Worm (Caenorhabditis elegans) whole organism, late embryonic: ENCODE results near the gene msp-152.
"Not testable (repeated sequence)": the region's sequence is repeated elsewhere in the genome, so short reads cannot be mapped to it uniquely, and the experiment has no call there.

Experiments used
- C08G9.2 ChIP-seq: sonication (generic microtip); optimal IDR thresholded peaks from 2 replicates; lab custom pipeline; 2016; ENCODE audit warnings: mild to moderate bottlenecking, missing genetic modification characterization, moderate library complexity, missing compliant biosample characterization
- F13H6.1 ChIP-seq: sonication (generic microtip); optimal IDR thresholded peaks from 2 replicates; lab custom pipeline; 2016; ENCODE audit warnings: missing genetic modification characterization, missing compliant biosample characterization
- K09A11.1 ChIP-seq: sonication (generic microtip); optimal IDR thresholded peaks from 2 replicates; lab custom pipeline; 2017; ENCODE audit warnings: antibody characterized with exemption, mild to moderate bottlenecking, missing genetic modification characterization, missing compliant biosample characterization; ENCODE audit not compliant: insufficient read depth
- ahr-1 ChIP-seq: sonication (generic microtip); optimal IDR thresholded peaks from 2 replicates; lab custom pipeline; 2016; ENCODE audit warnings: missing genetic modification characterization, missing compliant biosample characterization
- ama-1 ChIP-seq: fragments of 150-350 bp; optimal IDR thresholded peaks from 2 replicates; lab custom pipeline; 2014
- ceh-18 ChIP-seq: sonication (generic microtip); optimal IDR thresholded peaks from 2 replicates; lab custom pipeline; 2016; ENCODE audit warnings: missing genetic modification characterization, missing compliant biosample characterization
- ceh-2 ChIP-seq: sonication (generic microtip); optimal IDR thresholded peaks from 2 replicates; lab custom pipeline; 2016; ENCODE audit warnings: missing genotype, missing genetic modification characterization, missing compliant biosample characterization
- ceh-48 ChIP-seq: sonication (generic microtip); optimal IDR thresholded peaks from 2 replicates; lab custom pipeline; 2016; ENCODE audit warnings: missing genetic modification characterization, inconsistent platforms, missing compliant biosample characterization
- ceh-9 ChIP-seq: sonication (generic microtip); optimal IDR thresholded peaks from 2 replicates; lab custom pipeline; 2016; ENCODE audit warnings: mild to moderate bottlenecking, missing genetic modification characterization, inconsistent platforms, missing compliant biosample characterization
- che-1 ChIP-seq: sonication (generic microtip); optimal IDR thresholded peaks from 2 replicates; lab custom pipeline; 2016; ENCODE audit warnings: mild to moderate bottlenecking, missing genetic modification characterization, missing compliant biosample characterization
- elt-2 ChIP-seq: sonication (generic microtip); optimal IDR thresholded peaks from 2 replicates; lab custom pipeline; 2016; ENCODE audit warnings: missing genetic modification reagents, missing genetic modification characterization, missing compliant biosample characterization
- elt-4 ChIP-seq: sonication (generic microtip); optimal IDR thresholded peaks from 2 replicates; lab custom pipeline; 2016; ENCODE audit warnings: missing genetic modification characterization, missing compliant biosample characterization
- eyg-1 ChIP-seq: sonication (generic microtip); optimal IDR thresholded peaks from 2 replicates; lab custom pipeline; 2016; ENCODE audit warnings: missing genotype, missing genetic modification characterization, missing compliant biosample characterization
- fax-1 ChIP-seq: sonication (generic microtip); optimal IDR thresholded peaks from 2 replicates; lab custom pipeline; 2016; ENCODE audit warnings: missing genotype, missing genetic modification characterization, missing compliant biosample characterization
- hlh-15 ChIP-seq: sonication (generic microtip); optimal IDR thresholded peaks from 2 replicates; lab custom pipeline; 2016; ENCODE audit warnings: missing genetic modification characterization, missing compliant biosample characterization
- hlh-30 ChIP-seq: sonication (generic microtip); optimal IDR thresholded peaks from 2 replicates; lab custom pipeline; 2017; ENCODE audit warnings: antibody characterized with exemption, missing genetic modification characterization, missing compliant biosample characterization; ENCODE audit not compliant: insufficient read depth
- hlh-6 ChIP-seq: sonication (generic microtip); optimal IDR thresholded peaks from 2 replicates; lab custom pipeline; 2016; ENCODE audit warnings: missing genotype, missing genetic modification characterization, missing compliant biosample characterization
- hlh-8 ChIP-seq: sonication (generic microtip); optimal IDR thresholded peaks from 2 replicates; lab custom pipeline; 2016; ENCODE audit warnings: missing genotype, missing genetic modification characterization, missing compliant biosample characterization
- mec-3 ChIP-seq: sonication (generic microtip); optimal IDR thresholded peaks from 2 replicates; lab custom pipeline; 2016; ENCODE audit warnings: borderline replicate concordance, missing genetic modification characterization, missing compliant biosample characterization
- nhr-232 ChIP-seq: sonication (generic microtip); optimal IDR thresholded peaks from 2 replicates; lab custom pipeline; 2016; ENCODE audit warnings: missing genetic modification characterization, missing compliant biosample characterization
- pag-3 ChIP-seq: sonication (generic microtip); optimal IDR thresholded peaks from 2 replicates; lab custom pipeline; 2016; ENCODE audit warnings: missing compliant biosample characterization, missing genetic modification characterization, borderline replicate concordance
- pax-1 ChIP-seq: fragments of 150-350 bp; optimal IDR thresholded peaks from 2 replicates; lab custom pipeline; 2014; ENCODE audit warnings: missing biosample characterization, missing genetic modification characterization
- pha-2 ChIP-seq: sonication (generic microtip); optimal IDR thresholded peaks from 2 replicates; lab custom pipeline; 2017; ENCODE audit warnings: mild to moderate bottlenecking, missing genetic modification characterization, missing compliant biosample characterization
- pha-4 ChIP-seq: fragments of 150-350 bp; optimal IDR thresholded peaks from 2 replicates; lab custom pipeline; 2018; ENCODE audit warnings: missing biosample characterization, missing genetic modification reagents, missing genetic modification characterization
- pros-1 ChIP-seq: fragments of 150-350 bp; optimal IDR thresholded peaks from 2 replicates; lab custom pipeline; 2014; ENCODE audit warnings: missing biosample characterization, missing genetic modification reagents, missing genetic modification characterization
- sdc-2 ChIP-seq: sonication (generic microtip); optimal IDR thresholded peaks from 2 replicates; lab custom pipeline; 2016; ENCODE audit warnings: missing genotype, missing genetic modification characterization, missing compliant biosample characterization
- sox-2 ChIP-seq: fragments of 200-800 bp; sonication (Bioruptor generic); IDR thresholded peaks from 2 replicates; pipeline ENCODE4 v1.3.6; 2022; ENCODE audit warnings: missing genetic modification reagents, missing genetic modification characterization, missing compliant biosample characterization
- unc-55 ChIP-seq: sonication (generic microtip); optimal IDR thresholded peaks from 2 replicates; lab custom pipeline; 2017; ENCODE audit warnings: missing biosample characterization, missing genetic modification reagents, missing genetic modification characterization
- zip-5 ChIP-seq: sonication (generic microtip); optimal IDR thresholded peaks from 2 replicates; lab custom pipeline; 2016; ENCODE audit warnings: missing genetic modification characterization, missing compliant biosample characterization

msp-152 gene

DNA sequence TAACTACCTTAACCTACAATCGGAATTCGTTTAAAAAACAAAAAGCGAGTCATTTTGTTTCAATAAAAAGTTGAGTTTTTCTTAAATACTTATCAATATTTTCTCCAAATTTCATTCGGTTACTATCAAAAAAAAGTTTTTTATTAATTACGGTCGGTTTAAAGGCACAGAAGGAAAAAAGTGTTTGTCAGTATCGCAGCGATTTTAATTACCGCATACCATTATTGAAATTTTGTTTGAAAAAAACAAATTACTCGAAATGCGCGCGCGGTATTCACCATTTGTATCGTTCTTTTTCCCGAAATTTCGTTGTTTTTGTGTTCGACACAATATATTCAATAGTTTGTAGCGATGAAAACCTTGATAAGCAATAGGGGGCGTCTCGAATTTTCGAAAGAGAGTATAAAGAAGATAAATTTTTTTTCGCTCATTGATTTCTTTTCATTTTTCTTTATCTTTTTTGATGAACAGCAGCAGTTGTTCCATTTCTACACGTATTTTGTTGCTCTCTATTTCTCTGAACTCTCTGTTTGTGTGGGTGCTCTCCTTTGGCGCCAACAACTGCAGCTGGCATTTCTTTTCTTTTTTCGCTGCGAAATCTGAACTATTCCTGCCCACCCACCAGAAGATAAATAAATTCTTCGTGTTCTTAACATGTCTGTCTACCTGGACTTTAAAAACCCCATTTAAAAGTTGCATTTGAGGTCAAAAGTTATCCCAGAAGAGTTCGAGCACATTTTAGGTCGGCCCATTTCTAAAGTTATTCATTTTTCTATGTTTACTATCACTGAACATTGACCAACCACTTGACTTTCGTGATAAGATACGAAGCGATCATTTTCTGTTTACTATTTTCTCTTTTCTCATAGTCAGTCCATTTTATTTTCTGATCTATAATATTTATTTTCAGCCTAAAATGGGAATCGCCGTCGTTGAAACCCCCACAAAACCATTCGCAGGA, 44.0 kb upstream of the msp-152 start, which contains the start of gene pgm-1:
pgm-1 (plus strand) TSS at position 911 of the 961 bp plus-strand sequence.
- TF ChIP-seq hlh-15 (tag; lab: Kevin White, UChicago): no peak
- TF ChIP-seq pha-4 (tag; lab: Kevin White, UChicago): no peak
- TF ChIP-seq elt-2 (tag; lab: Kevin White, UChicago): peak; percentile 45
- TF ChIP-seq sox-2 (GFP tag; lab: Robert Waterston, UW): no peak
- TF ChIP-seq ceh-9 (tag; lab: Kevin White, UChicago): no peak
- no peak for TF ChIP-seq mec-3 (tag; lab: Kevin White, UChicago)
- TF ChIP-seq elt-4 (tag; lab: Kevin White, UChicago): no peak
- TF ChIP-seq che-1: no peak
- TF ChIP-seq ceh-2 (tag; lab: Kevin White, UChicago): no peak
- TF ChIP-seq ceh-18 (tag; lab: Kevin White, UChicago): peak; percentile 50

ce11 chrII:4891012-4891775, 41.6 kb upstream of the msp-152 start, which contains the start of gene gst-9:
Gene gst-9 (plus strand): TSS chrII:4891585.
- TF ChIP-seq ceh-48 (tag; lab: Kevin White, UChicago) (no peak), ama-1 (lab: Kevin White, UChicago) (no peak), F13H6.1 (no peak), hlh-6 (tag; lab: Kevin White, UChicago) (no peak), C08G9.2 (tag; lab: Kevin White, UChicago) (no peak), mec-3 (tag; lab: Kevin White, UChicago) (no peak), unc-55 (no peak), K09A11.1 (tag; lab: Kevin White, UChicago) (no peak), hlh-15 (tag; lab: Kevin White, UChicago) (no peak)
- TF ChIP-seq, all 69 proteins: peak for 0

DNA sequence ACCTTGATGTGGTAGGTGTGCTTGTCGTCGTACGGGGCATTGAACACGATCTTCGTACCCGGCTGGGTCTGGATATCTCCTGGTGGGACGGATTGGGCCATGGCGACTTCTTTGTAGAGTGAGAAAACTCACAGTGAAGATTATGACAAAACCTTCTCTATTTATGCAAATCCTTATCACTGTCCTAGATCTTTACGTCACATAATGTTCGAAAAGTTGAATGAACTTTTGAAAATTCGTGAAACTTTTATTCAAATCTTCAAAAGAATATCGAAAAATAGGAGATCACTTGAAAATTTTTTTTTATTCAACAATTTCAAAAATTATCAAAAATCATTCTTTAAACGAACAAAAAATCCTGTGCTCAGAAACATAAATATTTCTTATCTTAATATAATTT, 40.2 kb upstream of the msp-152 start, which contains the start of gene msp-33:
msp-33 (minus strand) TSS at position 101 of the 400 bp plus-strand sequence.
- TF ChIP-seq pax-1 (tag; lab: Kevin White, UChicago) (no peak), eyg-1 (tag; lab: Kevin White, UChicago) (no peak), pha-2 (tag; lab: Kevin White, UChicago) (no peak), hlh-30 (tag; lab: Kevin White, UChicago) (no peak), nhr-232 (tag; lab: Kevin White, UChicago) (no peak), hlh-8 (tag; lab: Kevin White, UChicago) (no peak), elt-4 (tag; lab: Kevin White, UChicago) (no peak), ahr-1 (tag; lab: Kevin White, UChicago) (no peak), zip-5 (tag; lab: Kevin White, UChicago) (no peak), C08G9.2 (tag; lab: Kevin White, UChicago) (no peak), fax-1 (tag; lab: Kevin White, UChicago) (no peak)
- TF ChIP-seq, all 69 proteins: peak for 0

- not testable (repeated sequence) for TF ChIP-seq ama-1 (lab: Kevin White, UChicago); pros-1 (tag; lab: Kevin White, UChicago); sdc-2
These were observed 34.3 kb upstream of the msp-152 start, which contains the start of gene msp-32 for ce11 chrII:4898529-4898928. Gene msp-32 (plus strand): TSS chrII:4898829.

DNA sequence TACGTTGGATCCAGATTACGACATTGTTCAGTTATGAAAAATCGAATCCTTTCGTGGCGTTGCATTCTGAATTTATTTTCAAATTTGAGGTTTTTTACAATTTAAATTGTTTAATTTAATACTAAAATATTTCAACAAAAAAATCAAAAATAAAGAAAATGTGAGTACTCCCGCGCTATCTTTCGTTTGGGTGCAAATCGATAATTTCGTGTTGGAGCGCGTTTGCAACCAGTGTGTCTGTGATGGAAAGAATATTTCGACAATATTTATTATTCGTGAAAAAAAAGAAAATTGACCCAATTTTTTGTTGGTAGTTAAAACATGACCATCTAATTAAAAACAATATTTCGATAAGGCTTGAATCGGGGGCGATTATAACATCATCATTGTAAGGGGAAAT, 30.8 kb upstream of the msp-152 start, which contains the start of gene R05F9.9:
R05F9.9 (minus strand) TSS at position 66 of the 400 bp plus-strand sequence.
- peak; percentile 79 for TF ChIP-seq ceh-48 (tag; lab: Kevin White, UChicago)
- TF ChIP-seq pag-3: no peak
- TF ChIP-seq elt-2 (tag; lab: Kevin White, UChicago): peak; percentile 35
